Fruit fly (Drosophila melanogaster): ENCODE data around the gene croc.

croc gene

dm6 chr3L:21453623-21454022 lies 22.7 kb downstream of the croc start (continued):
- no peak for TF ChIP-seq CG7271 (tag; optimal IDR thresholded peaks at IDR 0.05)
- no peak for TF ChIP-seq CG16813 (GFP tag; IDR thresholded peaks at IDR 0.05; ENCODE audit: partially characterized antibody)
- peak; percentile 53; the same call in 1 of the 2 replicates for TF ChIP-seq Ada2b (GFP tag; IDR thresholded peaks at IDR 0.05)
- peak; percentile 86 for TF ChIP-seq CG18262 (tag; optimal IDR thresholded peaks at IDR 0.05)
- no peak for TF ChIP-seq CG8478 (optimal IDR thresholded peaks at IDR 0.05)
- TF ChIP-seq danr (GFP tag; IDR thresholded peaks at IDR 0.05): no peak
- no peak for TF ChIP-seq CG17568 (GFP tag; optimal IDR thresholded peaks at IDR 0.05)
- TF ChIP-seq esg (GFP tag; conservative IDR thresholded peaks at IDR 0.05): 0 out of 2 replicates have a peak, but pooled peaks have one; percentile 36
- no peak for TF ChIP-seq Bteb2 (GFP tag; optimal IDR thresholded peaks at IDR 0.05)
- peak; percentile 41 for TF ChIP-seq bcd (GFP tag; optimal IDR thresholded peaks at IDR 0.05)
- no peak for TF ChIP-seq CG31365 (tag; optimal IDR thresholded peaks at IDR 0.05)
- peak; percentile 32 to 84 for TF ChIP-seq bsh (GFP tag; optimal IDR thresholded peaks at IDR 0.05)
- TF ChIP-seq mld (GFP tag; IDR thresholded peaks at IDR 0.05; ENCODE audit: partially characterized antibody): no peak
- TF ChIP-seq E2f2 (GFP tag; IDR thresholded peaks at IDR 0.05): 0 out of 2 replicates have a peak, but pooled peaks have one; percentile 13
- TF ChIP-seq ara (GFP tag; IDR thresholded peaks at IDR 0.05): peak; percentile 74; the same call in 1 of the 2 replicates
- no peak for TF ChIP-seq CG12659 (GFP tag; optimal IDR thresholded peaks at IDR 0.05)
- no peak for TF ChIP-seq NFAT (GFP tag; IDR thresholded peaks at IDR 0.05)
- TF ChIP-seq Meics (GFP tag; optimal IDR thresholded peaks at IDR 0.05): no peak
- no peak for TF ChIP-seq MTF-1 (GFP tag; optimal IDR thresholded peaks at IDR 0.05; ENCODE audit: borderline replicate concordance)
- TF ChIP-seq CG15514 (GFP tag; optimal IDR thresholded peaks at IDR 0.05): no peak
- no peak for TF ChIP-seq Tbp (GFP tag; optimal IDR thresholded peaks at IDR 0.05)
- peak; percentile 61 for TF ChIP-seq az2 (GFP tag; optimal IDR thresholded peaks at IDR 0.05)
- TF ChIP-seq Opbp (GFP tag; IDR thresholded peaks at IDR 0.05; ENCODE audit: partially characterized antibody): no peak
- TF ChIP-seq Sry-δ (GFP tag; optimal IDR thresholded peaks at IDR 0.05): no peak
- TF ChIP-seq CG4820 (GFP tag; optimal IDR thresholded peaks at IDR 0.05): peak; percentile 57
- TF ChIP-seq ind (GFP tag; optimal IDR thresholded peaks at IDR 0.05): peak; percentile 11
- TF ChIP-seq CG16863 (GFP tag; optimal IDR thresholded peaks at IDR 0.05): peak; percentile 54
- TF ChIP-seq CG9876 (GFP tag; optimal IDR thresholded peaks at IDR 0.05): no peak
- no peak for TF ChIP-seq HHEX (GFP tag; optimal IDR thresholded peaks at IDR 0.05)
- TF ChIP-seq CG14965 (GFP tag; optimal IDR thresholded peaks at IDR 0.05; ENCODE audit: borderline replicate concordance): no peak
- TF ChIP-seq Antp (GFP tag; optimal IDR thresholded peaks at IDR 0.05): peak; percentile 65
- TF ChIP-seq Abd-B (GFP tag; optimal IDR thresholded peaks at IDR 0.05): peak; percentile 28
- TF ChIP-seq yki (optimal IDR thresholded peaks at IDR 0.05): no peak
- TF ChIP-seq Myb (GFP tag; optimal IDR thresholded peaks at IDR 0.05): peak; percentile 12
- TF ChIP-seq CG3065 (GFP tag; optimal IDR thresholded peaks at IDR 0.05): no peak
- peak; percentile 27 for TF ChIP-seq bab2 (GFP tag; optimal IDR thresholded peaks at IDR 0.05)
- TF ChIP-seq MBD-R2 (GFP tag; IDR thresholded peaks at IDR 0.05): no peak
- no peak for TF ChIP-seq Atf6 (GFP tag; IDR thresholded peaks at IDR 0.05)
- TF ChIP-seq CG1024 (GFP tag; IDR thresholded peaks at IDR 0.05): no peak
- no peak for TF ChIP-seq Sin3A (optimal IDR thresholded peaks at IDR 0.05)
- peak; percentile 39 for TF ChIP-seq Rx (GFP tag; IDR thresholded peaks at IDR 0.05)
- TF ChIP-seq Gsc (GFP tag; IDR thresholded peaks at IDR 0.05): peak; percentile 41; the same call in 1 of the 2 replicates
- TF ChIP-seq crol (GFP tag; IDR thresholded peaks at IDR 0.05): no peak
- TF ChIP-seq CG4360 (GFP tag; IDR thresholded peaks at IDR 0.05): no peak
- peak; percentile 0 for TF ChIP-seq lab (GFP tag; optimal IDR thresholded peaks at IDR 0.05)
- no peak for TF ChIP-seq CG10431 (GFP tag; optimal IDR thresholded peaks at IDR 0.05)
- no peak for TF ChIP-seq lbe (GFP tag; optimal IDR thresholded peaks at IDR 0.05)
- TF ChIP-seq CG12104 (GFP tag; optimal IDR thresholded peaks at IDR 0.05): peak; percentile 4
- TF ChIP-seq CG17802 (tag; optimal IDR thresholded peaks at IDR 0.05): no peak
- peak; percentile 58 for TF ChIP-seq Chrac-16 (GFP tag; optimal IDR thresholded peaks at IDR 0.05)
- peak; percentile 17 for TF ChIP-seq cato (GFP tag; optimal IDR thresholded peaks at IDR 0.05; ENCODE audit: borderline replicate concordance)
- TF ChIP-seq ems (GFP tag; optimal IDR thresholded peaks at IDR 0.05): peak; percentile 41
